Fruit fly (Drosophila melanogaster): ENCODE data around the gene CG8043.

The CG8043 gene

dm6 chr3R:8694110-8694826 lies 17.6 kb downstream of the CG8043 start:
- TF ChIP-seq CG34367 (tag; optimal IDR thresholded peaks at IDR 0.05): peak; percentile 84
- TF ChIP-seq CG32121 (GFP tag; IDR thresholded peaks at IDR 0.05): peak; percentile 94; the same call in 1 of the 2 replicates
- TF ChIP-seq CG4496 (GFP tag; IDR thresholded peaks at IDR 0.05): peak; percentile 99; the same call in 2 of the 3 replicates
- peak; percentile 79 for TF ChIP-seq CG15710 (tag; optimal IDR thresholded peaks at IDR 0.05)
- TF ChIP-seq Snoo (tag; optimal IDR thresholded peaks at IDR 0.05): no peak
- TF ChIP-seq CG10348 (GFP tag; IDR thresholded peaks at IDR 0.05): no peak
- TF ChIP-seq rn (GFP tag; IDR thresholded peaks at IDR 0.05): peak; percentile 84
- TF ChIP-seq CG13204 (GFP tag; optimal IDR thresholded peaks at IDR 0.05): peak; percentile 86
- peak; percentile 83 for TF ChIP-seq CG14655 (GFP tag; optimal IDR thresholded peaks at IDR 0.05)
- peak; percentile 92 for TF ChIP-seq Pif1A (GFP tag; optimal IDR thresholded peaks at IDR 0.05)
- TF ChIP-seq D1 (tag; optimal IDR thresholded peaks at IDR 0.05): no peak
- TF ChIP-seq Ets98B (GFP tag; IDR thresholded peaks at IDR 0.05): peak; percentile 96
- peak; percentile 94 for TF ChIP-seq fd96Ca (GFP tag; IDR thresholded peaks at IDR 0.05)
- no peak for TF ChIP-seq EcR (GFP tag; optimal IDR thresholded peaks at IDR 0.05)
- TF ChIP-seq CG9948 (tag; optimal IDR thresholded peaks at IDR 0.05): no peak
- TF ChIP-seq gl (tag; optimal IDR thresholded peaks at IDR 0.05): peak; percentile 94
- TF ChIP-seq CG8159 (tag; optimal IDR thresholded peaks at IDR 0.05): peak; percentile 85
- TF ChIP-seq CG12605 (GFP tag; IDR thresholded peaks at IDR 0.05): peak; percentile 99
- TF ChIP-seq CG8301 (tag; optimal IDR thresholded peaks at IDR 0.05): no peak
- peak; percentile 87 for TF ChIP-seq Pif1B (GFP tag; optimal IDR thresholded peaks at IDR 0.05)
- no peak for TF ChIP-seq CG17806 (tag; optimal IDR thresholded peaks at IDR 0.05)

- TF ChIP-seq CG9948 (tag; optimal IDR thresholded peaks at IDR 0.05) (no peak), CG13204 (GFP tag; optimal IDR thresholded peaks at IDR 0.05) (no peak), rn (GFP tag; IDR thresholded peaks at IDR 0.05) (no peak)
Observed at dm6 chr3R:8697772-8698259, 21.1 kb downstream of the CG8043 start, which contains the start of gene hb. TSS of gene hb (minus strand) at chr3R:8697822.

DNA sequence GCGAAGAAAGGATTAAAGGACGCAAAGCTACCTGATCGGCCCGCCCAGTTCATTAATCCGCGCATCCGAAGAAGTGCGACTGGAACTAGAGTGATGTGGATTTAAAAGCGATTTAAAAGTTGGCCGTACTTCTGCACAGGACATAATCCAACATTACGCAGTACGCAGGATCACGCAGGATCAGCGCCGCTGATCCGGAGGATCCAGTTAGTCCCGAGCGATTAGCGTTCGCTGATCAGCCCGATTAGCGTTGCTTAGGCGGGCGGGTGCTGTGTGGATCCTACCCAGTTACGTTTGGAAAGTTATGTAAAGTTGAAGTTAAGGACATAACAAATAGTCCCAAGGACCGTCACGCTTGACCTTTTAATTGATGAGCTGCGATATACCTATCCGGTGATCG lies 22.5 kb downstream of the CG8043 start:
- TF ChIP-seq Ets98B (GFP tag; IDR thresholded peaks at IDR 0.05) (no peak), fd96Ca (GFP tag; IDR thresholded peaks at IDR 0.05) (no peak), rn (GFP tag; IDR thresholded peaks at IDR 0.05) (no peak), CG9948 (tag; optimal IDR thresholded peaks at IDR 0.05) (no peak), CG34367 (tag; optimal IDR thresholded peaks at IDR 0.05) (no peak), Pif1A (GFP tag; optimal IDR thresholded peaks at IDR 0.05) (no peak), Snoo (tag; optimal IDR thresholded peaks at IDR 0.05) (no peak), CG32121 (GFP tag; IDR thresholded peaks at IDR 0.05) (no peak), CG14655 (GFP tag; optimal IDR thresholded peaks at IDR 0.05) (no peak), CG8301 (tag; optimal IDR thresholded peaks at IDR 0.05) (no peak), gl (tag; optimal IDR thresholded peaks at IDR 0.05) (no peak), EcR (GFP tag; optimal IDR thresholded peaks at IDR 0.05) (no peak), CG13204 (GFP tag; optimal IDR thresholded peaks at IDR 0.05) (no peak)

- no peak for TF ChIP-seq CG12605 (GFP tag; IDR thresholded peaks at IDR 0.05)
- no peak for TF ChIP-seq Snoo (tag; optimal IDR thresholded peaks at IDR 0.05)
- TF ChIP-seq CG13204 (GFP tag; optimal IDR thresholded peaks at IDR 0.05): no peak
- TF ChIP-seq CG14655 (GFP tag; optimal IDR thresholded peaks at IDR 0.05): no peak
- no peak for TF ChIP-seq CG8301 (tag; optimal IDR thresholded peaks at IDR 0.05)
- no peak for TF ChIP-seq CG9948 (tag; optimal IDR thresholded peaks at IDR 0.05)
- no peak for TF ChIP-seq EcR (GFP tag; optimal IDR thresholded peaks at IDR 0.05)
- TF ChIP-seq Pif1B (GFP tag; optimal IDR thresholded peaks at IDR 0.05): no peak
Observed at dm6 chr3R:8700660-8701059, 23.9 kb downstream of the CG8043 start.

- TF ChIP-seq CG10348 (GFP tag; IDR thresholded peaks at IDR 0.05) (no peak), EcR (GFP tag; optimal IDR thresholded peaks at IDR 0.05) (no peak), CG32121 (GFP tag; IDR thresholded peaks at IDR 0.05) (no peak), CG8159 (tag; optimal IDR thresholded peaks at IDR 0.05) (no peak), fd96Ca (GFP tag; IDR thresholded peaks at IDR 0.05) (no peak), rn (GFP tag; IDR thresholded peaks at IDR 0.05) (no peak)
Observed at dm6 chr3R:8701197-8701596, 24.5 kb downstream of the CG8043 start.

DNA sequence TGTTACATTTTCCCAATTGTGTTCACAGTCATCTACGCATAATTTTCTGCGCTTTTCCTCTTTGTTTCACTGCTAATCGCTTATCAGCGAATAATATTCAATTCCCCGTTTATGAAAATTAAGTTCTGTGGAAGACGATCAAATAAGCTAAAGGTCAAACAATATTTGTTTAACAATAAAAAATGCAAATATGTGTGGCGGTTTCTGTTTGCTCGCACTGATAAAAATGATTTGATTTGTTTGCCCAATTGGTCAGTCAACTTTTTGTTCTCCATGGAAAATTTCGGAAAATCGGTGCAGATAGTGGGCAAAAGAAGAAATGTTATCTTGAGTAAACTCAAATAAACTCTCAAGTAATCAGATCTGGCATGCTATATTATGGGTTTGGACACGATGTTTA lies 28.0 kb downstream of the CG8043 start:
- no peak for TF ChIP-seq CG8159 (tag; optimal IDR thresholded peaks at IDR 0.05)
- no peak for TF ChIP-seq CG17806 (tag; optimal IDR thresholded peaks at IDR 0.05)
